Worm (Caenorhabditis elegans): ENCODE measurements around the gene col-113.

col-113 gene

DNA sequence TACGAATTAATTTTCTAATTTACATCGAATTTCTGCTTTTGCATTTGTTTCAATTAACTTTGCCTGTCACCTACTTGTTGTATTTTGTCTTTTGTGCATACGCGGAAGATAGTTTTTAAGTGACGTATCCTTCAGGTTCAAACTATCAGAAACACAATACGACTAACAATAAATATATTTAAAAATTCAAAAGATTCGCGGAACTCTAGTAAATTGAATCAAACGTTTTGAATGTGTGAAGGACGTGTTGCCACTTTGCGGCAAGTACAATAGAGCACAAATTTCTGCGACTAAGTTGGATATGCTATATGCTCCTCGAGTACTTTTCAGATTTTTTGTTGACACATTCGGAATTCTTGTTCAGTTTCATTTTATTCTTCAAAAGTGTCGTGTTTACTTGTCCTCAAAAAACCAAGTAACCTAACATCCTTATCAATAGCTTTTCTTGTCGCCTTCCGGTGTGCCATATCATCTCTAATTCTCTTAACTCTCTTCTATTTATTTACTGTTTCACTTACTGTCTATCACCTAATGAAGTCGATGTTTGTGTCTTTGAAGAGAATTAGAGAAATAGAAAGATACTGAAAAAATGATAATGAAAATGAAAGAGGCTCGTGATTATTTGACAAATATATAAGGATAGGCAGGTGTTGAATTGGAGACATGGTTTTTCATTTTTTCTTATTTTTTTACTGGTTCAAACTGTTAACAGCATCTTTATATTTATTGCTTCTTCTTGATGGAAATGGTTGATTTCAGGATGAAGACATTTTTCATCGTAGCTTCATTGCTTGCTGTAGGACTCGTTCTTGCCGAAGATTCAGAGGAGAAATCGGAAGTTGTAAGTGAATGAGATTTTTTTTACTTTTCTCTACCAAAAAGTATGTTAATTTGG lies 36.5 kb upstream of the col-113 start, which contains the start of gene srlf-7 (continued):
- TF ChIP-seq ztf-11 (tag; optimal IDR thresholded peaks at IDR 0.05) (no peak), nhr-28 (tag; optimal IDR thresholded peaks at IDR 0.05) (peak; percentile 99), T26A8.4 (GFP tag; IDR thresholded peaks at IDR 0.05) (no peak), lin-15B (tag; optimal IDR thresholded peaks at IDR 0.05) (no peak), ces-1 (GFP tag; optimal IDR thresholded peaks at IDR 0.05) (no peak), ceh-28 (tag; optimal IDR thresholded peaks at IDR 0.05) (no peak), nhr-6 (tag; optimal IDR thresholded peaks at IDR 0.05) (peak; percentile 12)

DNA sequence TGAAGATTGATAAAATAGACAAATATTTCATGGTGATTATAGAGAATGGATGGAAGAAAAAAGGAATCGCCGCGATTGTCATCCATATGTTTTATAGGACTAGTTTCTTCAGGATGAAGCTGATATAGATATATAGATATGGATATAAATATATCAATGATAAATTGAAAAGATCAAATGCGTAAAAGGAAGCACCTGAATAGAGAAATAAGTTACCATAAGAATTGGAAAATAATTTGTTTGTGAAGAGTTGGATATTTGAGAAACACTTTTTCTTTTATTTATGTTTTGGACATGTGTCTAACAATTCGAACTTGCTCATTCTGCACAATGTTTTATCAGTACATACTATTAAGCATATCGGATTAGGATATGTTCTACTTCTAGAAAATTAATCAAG lies 35.7 kb upstream of the col-113 start, which contains the start of gene C42D4.13:
C42D4.13 (minus strand) TSS at position 101 of the 400 bp plus-strand sequence.
- TF ChIP-seq ceh-62 (tag; optimal IDR thresholded peaks at IDR 0.05) (no peak), egl-43 (GFP tag; IDR thresholded peaks at IDR 0.05) (no peak), nhr-237 (tag; optimal IDR thresholded peaks at IDR 0.05) (no peak), nhr-77 (tag; optimal IDR thresholded peaks at IDR 0.05) (no peak), ces-1 (GFP tag; optimal IDR thresholded peaks at IDR 0.05) (no peak), nhr-111 (GFP tag; optimal IDR thresholded peaks at IDR 0.05) (no peak), Y48G9A.11 (GFP tag; IDR thresholded peaks at IDR 0.05) (no peak), nhr-42 (GFP tag; IDR thresholded peaks at IDR 0.05) (no peak), ZK546.5 (tag; optimal IDR thresholded peaks at IDR 0.05) (no peak), jun-1 (tag; optimal IDR thresholded peaks at IDR 0.05) (no peak), zfp-2 (tag; optimal IDR thresholded peaks at IDR 0.05) (no peak), hlh-11 (tag; optimal IDR thresholded peaks at IDR 0.05) (no peak), Y75B8A.6 (GFP tag; IDR thresholded peaks at IDR 0.05) (no peak), ceh-44 (GFP tag; IDR thresholded peaks at IDR 0.05) (no peak), cey-2 (tag; optimal IDR thresholded peaks at IDR 0.05; ENCODE audit: borderline replicate concordance, insufficient read depth) (no peak), ceh-32 (tag; optimal IDR thresholded peaks at IDR 0.05; ENCODE audit: poor library complexity) (no peak), nhr-102 (tag; optimal IDR thresholded peaks at IDR 0.05) (no peak)

DNA sequence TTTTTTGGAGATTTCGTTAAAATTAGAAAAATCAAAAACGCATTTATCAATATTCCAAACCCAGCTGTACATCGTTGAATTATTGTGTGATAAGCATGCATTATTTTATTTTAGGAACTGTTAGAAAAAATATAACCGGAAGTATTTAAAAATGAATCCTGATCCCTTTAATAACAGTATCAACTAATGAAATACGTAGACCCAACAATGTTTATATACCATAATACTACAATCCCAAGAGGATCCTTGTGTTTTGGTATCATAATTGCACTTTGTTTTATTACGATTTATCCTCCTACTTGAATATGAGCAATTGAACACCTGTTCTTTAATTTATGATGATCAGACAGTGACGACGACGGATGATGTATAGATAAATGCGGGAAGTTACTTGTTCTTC lies 34.4 kb upstream of the col-113 start, which contains the start of gene str-249:
str-249 (minus strand) TSS at position 101 of the 400 bp plus-strand sequence.
- TF ChIP-seq saeg-2 (GFP tag; IDR thresholded peaks at IDR 0.05) (no peak), ztf-7 (tag; optimal IDR thresholded peaks at IDR 0.05) (no peak), madf-9 (GFP tag; conservative IDR thresholded peaks at IDR 0.05) (no peak), daf-19 (GFP tag; conservative IDR thresholded peaks at IDR 0.05) (no peak), R02D3.7 (tag; optimal IDR thresholded peaks at IDR 0.05) (no peak), lin-15B (tag; optimal IDR thresholded peaks at IDR 0.05) (no peak), nhr-11 (tag; optimal IDR thresholded peaks at IDR 0.05) (no peak), mes-2 (tag; optimal IDR thresholded peaks at IDR 0.05; ENCODE audit: poor library complexity, severe bottlenecking) (no peak), rbr-2 (tag; optimal IDR thresholded peaks at IDR 0.05) (no peak), fkh-10 (GFP tag; optimal IDR thresholded peaks at IDR 0.05) (no peak), F49E8.2 (tag; optimal IDR thresholded peaks at IDR 0.05; ENCODE audit: borderline replicate concordance) (no peak), dpl-1 (GFP tag; optimal IDR thresholded peaks at IDR 0.05) (no peak), unc-39 (tag; optimal IDR thresholded peaks at IDR 0.05) (no peak), fos-1 (tag; optimal IDR thresholded peaks at IDR 0.05) (no peak), daf-8 (GFP tag; IDR thresholded peaks at IDR 0.05) (no peak), pha-4 (GFP tag; IDR thresholded peaks at IDR 0.05) (no peak), pha-4 (tag; optimal IDR thresholded peaks at IDR 0.05) (no peak), ceh-20 (GFP tag; IDR thresholded peaks at IDR 0.05) (no peak), ctbp-1 (GFP tag; IDR thresholded peaks at IDR 0.05) (no peak), php-3 (GFP tag; IDR thresholded peaks at IDR 0.05) (no peak)

All from whole organism, L4 larva.